Worm (Caenorhabditis elegans) whole organism, L2 larva: ENCODE measurements around the gene Y39B6A.10.

Experiments
- F13H6.1 ChIP-seq: sonication (generic microtip); optimal IDR thresholded peaks from 2 replicates; lab custom pipeline; 2016; ENCODE audit warnings: missing genetic modification characterization, missing compliant biosample characterization
- R02D3.7 ChIP-seq: fragments of 150-350 bp; optimal IDR thresholded peaks from 2 replicates; lab custom pipeline; 2014; ENCODE audit warnings: missing biosample characterization, missing genetic modification characterization
- ZK546.5 ChIP-seq: sonication (generic microtip); optimal IDR thresholded peaks from 2 replicates; lab custom pipeline; 2017; ENCODE audit warnings: missing biosample characterization, missing genetic modification characterization
- ama-1 ChIP-seq: fragments of 150-350 bp; optimal IDR thresholded peaks from 2 replicates; lab custom pipeline; 2018; ENCODE audit warnings: inconsistent platforms
- blmp-1 ChIP-seq: sonication (generic microtip); optimal IDR thresholded peaks from 2 replicates; lab custom pipeline; 2017; ENCODE audit warnings: missing genetic modification characterization, mild to moderate bottlenecking, missing compliant biosample characterization, antibody characterized with exemption, moderate library complexity; ENCODE audit not compliant: insufficient read depth
- ceh-16 ChIP-seq: fragments of 150-350 bp; optimal IDR thresholded peaks from 2 replicates; lab custom pipeline; 2014; ENCODE audit warnings: missing biosample characterization, missing genetic modification characterization
- ceh-82 ChIP-seq: fragments of 150-350 bp; optimal IDR thresholded peaks from 2 replicates; lab custom pipeline; 2014; ENCODE audit warnings: missing biosample characterization, missing genetic modification characterization
- dmd-4 ChIP-seq: sonication (generic microtip); optimal IDR thresholded peaks from 2 replicates; lab custom pipeline; 2017; ENCODE audit warnings: missing biosample characterization, missing genetic modification characterization
- egl-27 ChIP-seq: sonication (generic microtip); optimal IDR thresholded peaks from 3 replicates; lab custom pipeline; 2017; ENCODE audit warnings: missing biosample characterization, missing genetic modification reagents, missing genetic modification characterization
- elt-1 ChIP-seq: fragments of 150-350 bp; optimal IDR thresholded peaks from 2 replicates; lab custom pipeline; 2014; ENCODE audit warnings: missing biosample characterization, missing genetic modification characterization
- elt-3 ChIP-seq: sonication (generic microtip); optimal IDR thresholded peaks from 2 replicates; lab custom pipeline; 2017; ENCODE audit warnings: missing biosample characterization, missing genetic modification characterization
- lin-11 ChIP-seq: fragments of 150-350 bp; sonication (generic microtip); optimal IDR thresholded peaks from 2 replicates; lab custom pipeline; 2014; ENCODE audit warnings: missing biosample characterization, missing genetic modification characterization, inconsistent platforms, mixed read lengths
- lin-39 ChIP-seq: fragments of 150-350 bp; optimal IDR thresholded peaks from 2 replicates; lab custom pipeline; 2014; ENCODE audit warnings: missing biosample characterization, missing genetic modification reagents, missing genetic modification characterization
- lsy-2 ChIP-seq, 2 experiments: fragments of 150-350 bp in 1 of 2; sonication (generic microtip) in 1 of 2; optimal IDR thresholded peaks; 2 replicates each; lab custom pipeline; 2014 to 2017; ENCODE audit warnings: missing biosample characterization in 2 of 2, missing genetic modification characterization in 2 of 2
- mab-5 ChIP-seq: fragments of 150-350 bp; optimal IDR thresholded peaks from 2 replicates; lab custom pipeline; 2014; ENCODE audit warnings: missing biosample characterization, missing genetic modification characterization
- mbf-1 ChIP-seq: sonication (generic microtip); optimal IDR thresholded peaks from 2 replicates; lab custom pipeline; 2017; ENCODE audit warnings: missing biosample characterization, missing genetic modification characterization
- mdl-1 ChIP-seq, 2 experiments: fragments of 150-350 bp in 1 of 2; sonication (generic microtip) in 1 of 2; optimal IDR thresholded peaks; 2 replicates each; lab custom pipeline; 2017; ENCODE audit warnings: missing biosample characterization in 2 of 2, missing genetic modification characterization in 2 of 2
- nhr-10 ChIP-seq: sonication (generic microtip); optimal IDR thresholded peaks from 2 replicates; lab custom pipeline; 2017; ENCODE audit warnings: missing biosample characterization, missing genetic modification characterization
- nhr-11 ChIP-seq: fragments of 150-350 bp; optimal IDR thresholded peaks from 2 replicates; lab custom pipeline; 2014; ENCODE audit warnings: missing biosample characterization, missing genetic modification characterization
- nhr-129 ChIP-seq: fragments of 150-350 bp; optimal IDR thresholded peaks from 2 replicates; lab custom pipeline; 2014; ENCODE audit warnings: missing biosample characterization, missing genetic modification characterization
- nhr-21 ChIP-seq: fragments of 150-350 bp; optimal IDR thresholded peaks from 2 replicates; lab custom pipeline; 2014; ENCODE audit warnings: missing biosample characterization, missing genetic modification characterization
- nhr-23 ChIP-seq: fragments of 150-350 bp; optimal IDR thresholded peaks from 2 replicates; lab custom pipeline; 2014; ENCODE audit warnings: missing biosample characterization, missing genetic modification reagents, missing genetic modification characterization
- nhr-237 ChIP-seq: fragments of 150-350 bp; optimal IDR thresholded peaks from 2 replicates; lab custom pipeline; 2014; ENCODE audit warnings: missing biosample characterization, missing genetic modification characterization
- nhr-25 ChIP-seq: fragments of 150-350 bp; sonication (generic microtip); optimal IDR thresholded peaks from 3 replicates; lab custom pipeline; 2014; ENCODE audit warnings: missing biosample characterization, missing genetic modification characterization
- nhr-6 ChIP-seq: fragments of 150-350 bp; optimal IDR thresholded peaks from 2 replicates; lab custom pipeline; 2014; ENCODE audit warnings: missing biosample characterization, missing genetic modification characterization
- nhr-77 ChIP-seq: fragments of 150-350 bp; optimal IDR thresholded peaks from 2 replicates; lab custom pipeline; 2014; ENCODE audit warnings: missing biosample characterization, missing genetic modification characterization
- sma-3 ChIP-seq: sonication (generic microtip); optimal IDR thresholded peaks from 2 replicates; lab custom pipeline; 2016; ENCODE audit warnings: missing genetic modification reagents, missing genetic modification characterization, missing compliant biosample characterization
- sma-9 ChIP-seq, 2 experiments: fragments of 150-350 bp in 1 of 2; sonication (generic microtip) in 1 of 2; optimal IDR thresholded peaks; 2 replicates each; lab custom pipeline; 2014 to 2016; ENCODE audit warnings: missing genetic modification characterization in 2 of 2, mild to moderate bottlenecking in 1 of 2, missing biosample characterization in 1 of 2, missing compliant biosample characterization in 1 of 2, missing genetic modification reagents in 1 of 2, moderate library complexity in 1 of 2
- snpc-4 ChIP-seq: fragments of 150-350 bp; optimal IDR thresholded peaks from 2 replicates; lab custom pipeline; 2014; ENCODE audit warnings: missing biosample characterization, missing genetic modification characterization
- ztf-1 ChIP-seq: fragments of 200-800 bp; sonication (Bioruptor generic); conservative IDR thresholded peaks from 2 replicates; pipeline ENCODE4 v1.3.6; 2022; ENCODE audit warnings: missing genetic modification characterization, missing compliant biosample characterization
- ztf-4 ChIP-seq: fragments of 150-350 bp; optimal IDR thresholded peaks from 2 replicates; lab custom pipeline; 2014; ENCODE audit warnings: missing biosample characterization, missing genetic modification characterization

Y39B6A.10 gene

ce11 chrV:19142595-19142994, 9.2 kb upstream of the Y39B6A.10 start:
- TF ChIP-seq lsy-2 (tag; optimal IDR thresholded peaks at IDR 0.05; lab: Kevin White, UChicago), result no peak
- no peak for TF ChIP-seq elt-1 (tag; lab: Kevin White, UChicago)
- no peak for TF ChIP-seq nhr-129
- no peak for TF ChIP-seq ceh-16
- TF ChIP-seq mab-5, result no peak
- TF ChIP-seq ceh-82, result no peak
- no peak for TF ChIP-seq ztf-1 (GFP tag; lab: Robert Waterston, UW)
- TF ChIP-seq mdl-1 (tag; optimal IDR thresholded peaks at IDR 0.05; lab: Kevin White, UChicago), result no peak
- no peak for TF ChIP-seq egl-27
- TF ChIP-seq sma-9 (GFP tag; optimal IDR thresholded peaks at IDR 0.05; lab: Kevin White, UChicago), result no peak
- no peak for TF ChIP-seq sma-9 (tag; optimal IDR thresholded peaks at IDR 0.05; lab: Kevin White, UChicago)
- TF ChIP-seq nhr-11 (tag; lab: Kevin White, UChicago), result no peak
- TF ChIP-seq mbf-1 (tag; lab: Kevin White, UChicago), result no peak
- TF ChIP-seq elt-3 (tag; lab: Kevin White, UChicago), result no peak

- TF ChIP-seq dmd-4 (tag; lab: Kevin White, UChicago) (no peak), lin-39 (no peak), nhr-11 (tag; lab: Kevin White, UChicago) (no peak), ztf-1 (GFP tag; lab: Robert Waterston, UW) (no peak), R02D3.7 (tag; lab: Kevin White, UChicago) (no peak), nhr-129 (no peak), lsy-2 (tag; optimal IDR thresholded peaks at IDR 0.05; lab: Kevin White, UChicago) (no peak), ceh-16 (no peak)
Observed at ce11 chrV:19140495-19140894, 7.1 kb upstream of the Y39B6A.10 start, which contains the start of gene cpg-23. TSS of gene cpg-23 (plus strand) at chrV:19140795.

- no peak for TF ChIP-seq ceh-16
Observed at ce11 chrV:19136206-19136605, 2.8 kb upstream of the Y39B6A.10 start, which contains the start of gene Y39B6A.9. TSS of gene Y39B6A.9 (plus strand) at chrV:19136506.

- no peak for TF ChIP-seq nhr-25
- TF ChIP-seq ceh-82, result no peak
Observed at ce11 chrV:19131848-19132401, 1.5 kb downstream of the Y39B6A.10 start.

ce11 chrV:19129497-19130212, 3.8 kb downstream of the Y39B6A.10 start:
- no peak for TF ChIP-seq nhr-23 (tag; lab: Kevin White, UChicago)
- TF ChIP-seq elt-3 (tag; lab: Kevin White, UChicago), result no peak
- TF ChIP-seq lin-11 (tag; lab: Kevin White, UChicago), result no peak
- no peak for TF ChIP-seq lin-39
- no peak for TF ChIP-seq nhr-10 (tag; lab: Kevin White, UChicago)

ce11 chrV:19127225-19127624, 6.2 kb downstream of the Y39B6A.10 start, which contains the start of gene dyf-17:
TSS of gene dyf-17 (plus strand) at chrV:19127525.
- TF ChIP-seq snpc-4 (tag; lab: Kevin White, UChicago), result no peak
- no peak for TF ChIP-seq nhr-129
- no peak for TF ChIP-seq ztf-4
- TF ChIP-seq sma-9 (GFP tag; optimal IDR thresholded peaks at IDR 0.05; lab: Kevin White, UChicago), result no peak
- no peak for TF ChIP-seq sma-9 (tag; optimal IDR thresholded peaks at IDR 0.05; lab: Kevin White, UChicago)
- no peak for TF ChIP-seq mdl-1 (tag; optimal IDR thresholded peaks at IDR 0.05; lab: Kevin White, UChicago)
- TF ChIP-seq lin-39, result no peak
- no peak for TF ChIP-seq lin-11 (tag; lab: Kevin White, UChicago)
- TF ChIP-seq sma-3 (GFP tag; lab: Kevin White, UChicago), result no peak
- TF ChIP-seq nhr-21, result no peak
- no peak for TF ChIP-seq nhr-25
- TF ChIP-seq R02D3.7 (tag; lab: Kevin White, UChicago), result no peak
- no peak for TF ChIP-seq ceh-16
- TF ChIP-seq blmp-1, result no peak
- TF ChIP-seq F13H6.1 (tag; lab: Kevin White, UChicago), result no peak
- no peak for TF ChIP-seq nhr-77 (tag; lab: Kevin White, UChicago)
- no peak for TF ChIP-seq nhr-6 (tag; lab: Kevin White, UChicago)
- TF ChIP-seq ZK546.5 (tag; lab: Kevin White, UChicago), result no peak
- TF ChIP-seq nhr-237 (tag; lab: Kevin White, UChicago), result no peak
- no peak for TF ChIP-seq ama-1 (lab: Kevin White, UChicago)
- TF ChIP-seq dmd-4 (tag; lab: Kevin White, UChicago), result no peak
